Fruit fly (Drosophila melanogaster): ENCODE data around the gene CG7215.

The CG7215 gene

dm6 chr3R:18198518-18199118, 31.5 kb upstream of the CG7215 start (continued):
- TF ChIP-seq CG2116 (GFP tag; optimal IDR thresholded peaks at IDR 0.05): peak; percentile 47
- TF ChIP-seq CG4820 (GFP tag; optimal IDR thresholded peaks at IDR 0.05): peak; percentile 10
- TF ChIP-seq CG1603 (tag; optimal IDR thresholded peaks at IDR 0.05): peak; percentile 64
- peak; percentile 70 for TF ChIP-seq BtbVII (GFP tag; optimal IDR thresholded peaks at IDR 0.05)
- peak; percentile 20 for TF ChIP-seq Camta (GFP tag; optimal IDR thresholded peaks at IDR 0.05)
- TF ChIP-seq Spps (tag; optimal IDR thresholded peaks at IDR 0.05): peak; percentile 30
- TF ChIP-seq lab (GFP tag; optimal IDR thresholded peaks at IDR 0.05): peak; percentile 45
- peak; percentile 4 for TF ChIP-seq Max (GFP tag; optimal IDR thresholded peaks at IDR 0.05)
- TF ChIP-seq Bdp1 (GFP tag; optimal IDR thresholded peaks at IDR 0.05): peak; percentile 37
- peak; percentile 41 for TF ChIP-seq CG13624 (GFP tag; optimal IDR thresholded peaks at IDR 0.05)
- TF ChIP-seq CG11504 (tag; optimal IDR thresholded peaks at IDR 0.05): peak; percentile 26
- TF ChIP-seq CG6683 (GFP tag; optimal IDR thresholded peaks at IDR 0.05): peak; percentile 62
- TF ChIP-seq Mes4 (GFP tag; optimal IDR thresholded peaks at IDR 0.05): peak; percentile 38
- TF ChIP-seq CG3281 (GFP tag; optimal IDR thresholded peaks at IDR 0.05): peak; percentile 19
- no peak for TF ChIP-seq CG16813 (GFP tag; IDR thresholded peaks at IDR 0.05; ENCODE audit: partially characterized antibody)
- TF ChIP-seq CG34376 (GFP tag; optimal IDR thresholded peaks at IDR 0.05): peak; percentile 30
- TF ChIP-seq Mad (GFP tag; optimal IDR thresholded peaks at IDR 0.05): peak; percentile 23
- peak; percentile 50 for TF ChIP-seq Fer3 (tag; optimal IDR thresholded peaks at IDR 0.05)
- peak; percentile 63 for TF ChIP-seq CG11398 (GFP tag; optimal IDR thresholded peaks at IDR 0.05)
- peak; percentile 35 for TF ChIP-seq CG7556 (GFP tag; optimal IDR thresholded peaks at IDR 0.05)
- TF ChIP-seq CG11723 (GFP tag; optimal IDR thresholded peaks at IDR 0.05): peak; percentile 62
- TF ChIP-seq Drgx (GFP tag; IDR thresholded peaks at IDR 0.05): no peak
- no peak for TF ChIP-seq CG30431 (GFP tag; optimal IDR thresholded peaks at IDR 0.05)
- TF ChIP-seq Trl (optimal IDR thresholded peaks at IDR 0.05): peak; percentile 99 to 100
- TF ChIP-seq Trl (GFP tag; optimal IDR thresholded peaks at IDR 0.05): peak; percentile 85
- TF ChIP-seq onecut (GFP tag; IDR thresholded peaks at IDR 0.05): peak; percentile 94
- peak; percentile 22 for TF ChIP-seq Blimp-1 (GFP tag; optimal IDR thresholded peaks at IDR 0.05)
- TF ChIP-seq Sry-β (GFP tag; optimal IDR thresholded peaks at IDR 0.05): no peak

- no peak for TF ChIP-seq cad (GFP tag; optimal IDR thresholded peaks at IDR 0.05)
- TF ChIP-seq Ets65A (GFP tag): peak; percentile 19
- peak in 1 of 2 experiments; percentile 18 for TF ChIP-seq Trl (optimal IDR thresholded peaks at IDR 0.05)
- TF ChIP-seq Trl (GFP tag; optimal IDR thresholded peaks at IDR 0.05): no peak
- no peak for TF ChIP-seq CG8290 (GFP tag; optimal IDR thresholded peaks at IDR 0.05)
- peak in 1 of 2 experiments; percentile 44 for TF ChIP-seq CG8290 (tag; optimal IDR thresholded peaks at IDR 0.05)
- TF ChIP-seq HmgZ (tag; optimal IDR thresholded peaks at IDR 0.05): peak; percentile 4
- TF ChIP-seq CG13123 (GFP tag; optimal IDR thresholded peaks at IDR 0.05): no peak
- peak; percentile 55 for TF ChIP-seq Sry-β (GFP tag; optimal IDR thresholded peaks at IDR 0.05)
- TF ChIP-seq CHES-1-like (GFP tag; optimal IDR thresholded peaks at IDR 0.05): no peak
- peak; percentile 44; the same call in 3 of the 4 replicates for TF ChIP-seq Gug (GFP tag; IDR thresholded peaks at IDR 0.05)
- no peak for TF ChIP-seq D19B (GFP tag; optimal IDR thresholded peaks at IDR 0.05)
- TF ChIP-seq CG12769 (tag; optimal IDR thresholded peaks at IDR 0.05): peak; percentile 65
- TF ChIP-seq Stat92E (GFP tag; optimal IDR thresholded peaks at IDR 0.05): no peak
- peak; percentile 48 for TF ChIP-seq Med (GFP tag)
- peak; percentile 64 for TF ChIP-seq CG9437 (GFP tag; optimal IDR thresholded peaks at IDR 0.05)
- TF ChIP-seq chn (GFP tag; optimal IDR thresholded peaks at IDR 0.05): no peak
- TF ChIP-seq CG4424 (GFP tag; optimal IDR thresholded peaks at IDR 0.05): no peak
These were observed 30.7 kb upstream of the CG7215 start for dm6 chr3R:18197802-18198148.
